Worm (Caenorhabditis elegans) whole organism, early embryonic: ENCODE measurements around the gene C03B1.3.

Source experiments
- aly-1 ChIP-seq: sonication (generic microtip); optimal IDR thresholded peaks from 2 replicates; lab custom pipeline; 2016; ENCODE audit warnings: missing genetic modification characterization, missing compliant biosample characterization
- ama-1 ChIP-seq: fragments of 150-350 bp; optimal IDR thresholded peaks from 2 replicates; lab custom pipeline; 2014
- ceh-13 ChIP-seq: fragments of 200-800 bp; sonication (Bioruptor generic); optimal IDR thresholded peaks from 2 replicates; lab custom pipeline; 2018; ENCODE audit warnings: mild to moderate bottlenecking, missing genetic modification characterization, missing compliant biosample characterization
- ceh-36 ChIP-seq: sonication (generic microtip); optimal IDR thresholded peaks from 2 replicates; lab custom pipeline; 2016; ENCODE audit warnings: missing genetic modification characterization, inconsistent platforms, missing compliant biosample characterization
- ets-7 ChIP-seq: sonication (generic microtip); optimal IDR thresholded peaks from 2 replicates; lab custom pipeline; 2016; ENCODE audit warnings: missing genotype, missing genetic modification characterization, missing compliant biosample characterization
- flt-1 ChIP-seq: fragments of 200-800 bp; sonication (Bioruptor generic); IDR thresholded peaks from 2 replicates; pipeline ENCODE4 v1.3.6; 2022; ENCODE audit warnings: missing genetic modification characterization, missing compliant biosample characterization
- hmg-4 ChIP-seq: fragments of 200-800 bp; sonication (Bioruptor generic); optimal IDR thresholded peaks from 2 replicates; lab custom pipeline; 2018; ENCODE audit warnings: mild to moderate bottlenecking, missing genetic modification characterization, missing compliant biosample characterization
- pes-1 ChIP-seq: fragments of 200-800 bp; sonication (Bioruptor generic); IDR thresholded peaks from 2 replicates; pipeline ENCODE4 v1.3.6; 2022; ENCODE audit warnings: missing genetic modification reagents, missing genetic modification characterization, missing compliant biosample characterization
- tbx-11 ChIP-seq: fragments of 200-800 bp; sonication (Bioruptor generic); IDR thresholded peaks from 2 replicates; pipeline ENCODE4 v1.3.6; 2022; ENCODE audit warnings: missing genetic modification characterization, missing compliant biosample characterization

DNA sequence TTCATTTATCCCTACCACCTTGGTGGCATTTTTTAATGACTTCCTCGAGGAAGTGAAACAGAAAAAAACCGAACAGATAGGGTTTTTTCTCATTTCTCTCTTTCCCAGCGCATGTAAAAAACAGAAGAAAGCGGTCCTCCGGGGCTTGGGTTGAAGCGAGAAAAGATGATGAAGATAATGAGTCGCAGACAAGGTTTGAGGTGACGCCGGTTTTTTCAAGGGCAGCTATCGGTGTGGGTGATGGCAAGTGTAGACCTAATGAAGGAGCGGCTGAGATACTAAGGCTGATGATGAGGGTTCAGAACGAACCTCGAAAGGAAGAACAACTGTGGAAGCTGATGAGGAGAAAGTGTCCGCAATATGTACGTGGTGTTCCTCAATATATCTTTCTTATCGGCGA, 44.9 kb upstream of the C03B1.3 start:
- TF ChIP-seq flt-1, result no peak
- no peak for TF ChIP-seq tbx-11 (GFP tag; lab: Robert Waterston, UW)
- TF ChIP-seq ama-1 (lab: Kevin White, UChicago), result no peak
- no peak for TF ChIP-seq ceh-13
- no peak for TF ChIP-seq pes-1
- TF ChIP-seq aly-1 (tag; lab: Kevin White, UChicago), result no peak
- TF ChIP-seq ceh-36, result no peak
- TF ChIP-seq ets-7, result no peak
- TF ChIP-seq hmg-4 (GFP tag; lab: Kevin White, UChicago), result no peak
